Worm (Caenorhabditis elegans) whole organism, L3 larva: Measurements from ENCODE around the gene VM106R.1.

Source experiments
- egl-5 ChIP-seq: fragments of 150-350 bp; optimal IDR thresholded peaks from 2 replicates; lab custom pipeline; 2017; ENCODE audit warnings: missing biosample characterization, missing genetic modification reagents, missing genetic modification characterization, inconsistent platforms
- fkh-10 ChIP-seq: sonication (generic microtip); optimal IDR thresholded peaks from 2 replicates; lab custom pipeline; 2017; ENCODE audit warnings: missing biosample characterization, missing genetic modification reagents, missing genetic modification characterization
- jun-1 ChIP-seq: fragments of 150-350 bp; optimal IDR thresholded peaks from 2 replicates; lab custom pipeline; 2014; ENCODE audit warnings: missing biosample characterization, missing genetic modification reagents, missing genetic modification characterization
- skn-1 ChIP-seq: fragments of 150-350 bp; optimal IDR thresholded peaks from 2 replicates; lab custom pipeline; 2014; ENCODE audit warnings: missing biosample characterization, missing genetic modification characterization
- unc-62 ChIP-seq: fragments of 150-350 bp; sonication (generic microtip); optimal IDR thresholded peaks from 4 replicates; lab custom pipeline; 2014; ENCODE audit warnings: missing biosample characterization, missing genetic modification reagents, missing genetic modification characterization

DNA sequence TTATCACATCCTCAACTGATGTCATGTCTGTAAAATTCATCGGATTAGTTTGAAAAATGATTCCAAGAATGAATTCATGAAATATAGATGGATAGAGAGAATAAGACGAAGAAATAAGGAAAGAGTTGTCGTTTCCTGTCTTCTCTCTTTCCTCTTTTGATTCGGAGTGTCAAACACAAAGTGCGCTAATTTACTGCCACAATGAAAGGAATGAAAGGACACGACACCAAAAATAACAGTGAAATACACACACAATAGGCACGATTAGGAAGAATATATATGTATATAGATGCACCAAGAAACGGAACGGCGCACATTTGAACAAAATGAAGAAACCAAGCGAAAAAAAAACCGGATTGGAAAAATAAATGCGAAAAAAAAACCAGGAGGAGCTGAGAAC, at the start of gene VM106R.1:
- TF ChIP-seq fkh-10: no peak
- no peak for TF ChIP-seq unc-62
- no peak for TF ChIP-seq skn-1 (tag; lab: Kevin White, UChicago)
- TF ChIP-seq egl-5 (tag; lab: Kevin White, UChicago): no peak
- no peak for TF ChIP-seq jun-1 (tag; lab: Kevin White, UChicago)
